Worm (Caenorhabditis elegans): ENCODE data around the gene F54F7.2.
A peak's percentile ranks its signal among the peaks of the same experiment; 100 is the strongest.

The F54F7.2 gene

DNA sequence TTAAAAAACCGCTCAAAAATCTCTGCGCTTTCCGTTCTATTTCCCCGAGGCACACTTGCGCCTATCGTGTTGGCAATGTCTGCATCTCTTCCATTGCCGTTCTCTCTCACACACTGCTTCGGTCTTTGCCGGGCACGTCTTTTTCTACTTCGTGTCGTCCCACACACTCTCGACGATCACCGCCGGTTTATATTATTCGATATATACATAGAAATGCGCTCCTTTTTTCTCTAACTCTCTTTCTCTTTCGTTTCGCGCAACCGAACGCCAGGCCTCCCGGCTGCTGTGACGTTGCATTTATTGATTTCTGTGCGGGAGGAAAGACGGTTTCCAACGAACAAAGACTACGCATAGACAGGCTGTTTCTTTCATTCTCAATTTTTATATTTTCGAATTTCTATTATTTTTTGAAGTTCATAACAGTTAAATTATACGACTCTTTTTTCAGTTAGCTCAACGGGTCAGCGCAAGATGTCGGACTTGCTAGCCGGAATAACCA lies 45.4 kb upstream of the F54F7.2 start, which contains the start of gene rsd-3 (continued):
- TF ChIP-seq ceh-24 (tag; optimal IDR thresholded peaks at IDR 0.05) = no peak
- TF ChIP-seq ceh-34 (tag; optimal IDR thresholded peaks at IDR 0.05) = peak; percentile 62
- TF ChIP-seq ama-1 (optimal IDR thresholded peaks at IDR 0.05) = no peak
- TF ChIP-seq T23F11.4 (GFP tag; optimal IDR thresholded peaks at IDR 0.05) = no peak
- TF ChIP-seq sox-2 (GFP tag; IDR thresholded peaks at IDR 0.05) = no peak
- peak; percentile 44 for TF ChIP-seq ceh-2 (tag; optimal IDR thresholded peaks at IDR 0.05)
- no peak for TF ChIP-seq hlh-6 (tag; optimal IDR thresholded peaks at IDR 0.05)
- TF ChIP-seq ahr-1 (tag; optimal IDR thresholded peaks at IDR 0.05) = no peak
- no peak for TF ChIP-seq npax-4 (tag; optimal IDR thresholded peaks at IDR 0.05)
- TF ChIP-seq pha-4 (tag; optimal IDR thresholded peaks at IDR 0.05) = no peak
- TF ChIP-seq sox-4 (tag; optimal IDR thresholded peaks at IDR 0.05) = no peak
- no peak for TF ChIP-seq rnt-1 (tag; optimal IDR thresholded peaks at IDR 0.05)
- no peak for TF ChIP-seq ceh-45 (GFP tag; IDR thresholded peaks at IDR 0.05)
- peak; percentile 83 for TF ChIP-seq tbx-2 (tag; optimal IDR thresholded peaks at IDR 0.05)
- TF ChIP-seq C38D4.7 (GFP tag; optimal IDR thresholded peaks at IDR 0.05) = no peak
- no peak for TF ChIP-seq tbx-7 (tag; optimal IDR thresholded peaks at IDR 0.05)
- TF ChIP-seq mec-3 (tag; optimal IDR thresholded peaks at IDR 0.05; ENCODE audit: borderline replicate concordance) = no peak
- TF ChIP-seq che-1 (tag; optimal IDR thresholded peaks at IDR 0.05) = no peak
- peak; percentile 21 for TF ChIP-seq ceh-18 (tag; optimal IDR thresholded peaks at IDR 0.05)
- TF ChIP-seq nhr-11 (tag; optimal IDR thresholded peaks at IDR 0.05) = no peak

DNA sequence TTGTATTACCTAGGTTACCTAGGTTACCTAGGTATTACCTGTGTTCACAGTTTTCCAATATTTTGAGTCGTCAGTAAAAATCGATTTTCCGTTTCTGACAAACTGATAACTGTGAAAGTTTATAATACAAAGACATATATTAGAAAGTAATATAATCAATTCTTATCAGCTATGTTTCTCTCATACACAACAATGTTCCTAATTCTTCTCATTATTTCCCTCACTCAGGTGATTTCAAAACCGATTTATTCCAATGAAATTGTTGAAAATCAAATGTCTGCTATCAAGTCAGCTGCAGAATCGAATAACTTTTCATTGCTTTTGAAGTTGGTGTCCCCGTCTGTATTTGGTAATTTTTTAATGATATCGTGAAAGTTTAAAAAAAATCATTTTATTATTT lies 39.4 kb upstream of the F54F7.2 start, which contains the start of gene C34E11.4:
Gene C34E11.4 (plus strand): TSS at position 154 of the 400 bp plus-strand sequence.
- TF ChIP-seq ttx-3 (tag; optimal IDR thresholded peaks at IDR 0.05) (no peak), ztf-16 (tag; optimal IDR thresholded peaks at IDR 0.05) (no peak), ref-2 (tag; optimal IDR thresholded peaks at IDR 0.05) (no peak), hlh-6 (tag; optimal IDR thresholded peaks at IDR 0.05) (no peak), ceh-18 (tag; optimal IDR thresholded peaks at IDR 0.05) (no peak), fkh-6 (tag; optimal IDR thresholded peaks at IDR 0.05) (no peak), che-1 (tag; optimal IDR thresholded peaks at IDR 0.05) (no peak), sdc-2 (tag; optimal IDR thresholded peaks at IDR 0.05) (no peak), ceh-9 (tag; optimal IDR thresholded peaks at IDR 0.05) (no peak), unc-3 (GFP tag; conservative IDR thresholded peaks at IDR 0.05) (no peak), unc-3 (tag; optimal IDR thresholded peaks at IDR 0.05) (no peak), ceh-6 (GFP tag; optimal IDR thresholded peaks at IDR 0.05) (no peak), pqm-1 (tag; optimal IDR thresholded peaks at IDR 0.05) (no peak), ceh-2 (tag; optimal IDR thresholded peaks at IDR 0.05) (no peak), ahr-1 (tag; optimal IDR thresholded peaks at IDR 0.05) (no peak), ets-4 (tag; optimal IDR thresholded peaks at IDR 0.05) (no peak), rnt-1 (tag; optimal IDR thresholded peaks at IDR 0.05) (no peak)

DNA sequence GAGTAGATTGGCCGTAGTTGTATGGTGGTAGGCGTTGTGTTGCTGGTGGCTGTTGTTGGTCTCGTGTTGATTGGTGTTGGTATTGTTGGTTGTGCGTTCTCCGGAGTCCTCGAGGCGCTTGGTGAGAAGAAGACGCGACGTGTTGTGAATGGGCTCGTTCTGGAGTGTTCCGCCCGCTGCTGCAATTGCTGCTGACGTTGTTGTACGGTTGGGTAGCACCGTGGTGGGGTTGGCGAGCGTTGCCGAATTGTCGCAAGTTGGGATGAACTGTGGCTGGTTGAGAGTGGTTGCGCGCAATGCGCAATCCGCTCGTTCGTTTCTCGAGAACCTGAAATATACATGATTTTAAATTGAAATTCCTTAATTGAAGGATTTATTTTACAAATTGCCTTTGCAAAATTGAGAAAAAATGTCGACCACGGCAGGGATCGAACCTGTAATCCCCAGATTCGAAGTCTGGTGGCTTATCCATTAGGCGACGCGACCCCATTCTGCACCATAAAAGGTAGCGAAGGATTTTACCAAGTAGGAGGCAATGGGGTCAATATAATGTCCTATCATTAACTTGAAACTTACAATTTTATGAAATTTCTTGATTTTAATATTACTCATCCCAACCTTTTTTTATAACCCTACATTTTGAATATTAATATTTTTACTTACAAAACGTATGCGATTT lies 37.1 kb upstream of the F54F7.2 start:
- TF ChIP-seq hlh-13 (GFP tag; optimal IDR thresholded peaks at IDR 0.05) (no peak), ceh-19 (GFP tag; optimal IDR thresholded peaks at IDR 0.05) (no peak), pros-1 (tag; optimal IDR thresholded peaks at IDR 0.05) (no peak), ceh-30 (tag; optimal IDR thresholded peaks at IDR 0.05) (no peak), hlh-15 (tag; optimal IDR thresholded peaks at IDR 0.05) (no peak), nhr-232 (tag; optimal IDR thresholded peaks at IDR 0.05) (no peak), ceh-18 (tag; optimal IDR thresholded peaks at IDR 0.05) (no peak), unc-42 (tag; optimal IDR thresholded peaks at IDR 0.05) (no peak), unc-86 (tag; optimal IDR thresholded peaks at IDR 0.05) (no peak), T23F11.4 (GFP tag; optimal IDR thresholded peaks at IDR 0.05) (no peak), ceh-45 (GFP tag; IDR thresholded peaks at IDR 0.05) (no peak), ceh-6 (GFP tag; optimal IDR thresholded peaks at IDR 0.05) (no peak), sox-4 (tag; optimal IDR thresholded peaks at IDR 0.05) (no peak), ttx-3 (tag; optimal IDR thresholded peaks at IDR 0.05) (no peak), ceh-9 (tag; optimal IDR thresholded peaks at IDR 0.05) (no peak), syd-9 (tag; optimal IDR thresholded peaks at IDR 0.05) (no peak), sox-2 (GFP tag; IDR thresholded peaks at IDR 0.05) (no peak), K02D7.2 (tag; optimal IDR thresholded peaks at IDR 0.05) (no peak), lim-6 (tag; optimal IDR thresholded peaks at IDR 0.05) (no peak)

Data from whole organism, late embryonic.